Fruit fly (Drosophila melanogaster): Measurements from ENCODE around the gene CG6686.

The CG6686 gene

DNA sequence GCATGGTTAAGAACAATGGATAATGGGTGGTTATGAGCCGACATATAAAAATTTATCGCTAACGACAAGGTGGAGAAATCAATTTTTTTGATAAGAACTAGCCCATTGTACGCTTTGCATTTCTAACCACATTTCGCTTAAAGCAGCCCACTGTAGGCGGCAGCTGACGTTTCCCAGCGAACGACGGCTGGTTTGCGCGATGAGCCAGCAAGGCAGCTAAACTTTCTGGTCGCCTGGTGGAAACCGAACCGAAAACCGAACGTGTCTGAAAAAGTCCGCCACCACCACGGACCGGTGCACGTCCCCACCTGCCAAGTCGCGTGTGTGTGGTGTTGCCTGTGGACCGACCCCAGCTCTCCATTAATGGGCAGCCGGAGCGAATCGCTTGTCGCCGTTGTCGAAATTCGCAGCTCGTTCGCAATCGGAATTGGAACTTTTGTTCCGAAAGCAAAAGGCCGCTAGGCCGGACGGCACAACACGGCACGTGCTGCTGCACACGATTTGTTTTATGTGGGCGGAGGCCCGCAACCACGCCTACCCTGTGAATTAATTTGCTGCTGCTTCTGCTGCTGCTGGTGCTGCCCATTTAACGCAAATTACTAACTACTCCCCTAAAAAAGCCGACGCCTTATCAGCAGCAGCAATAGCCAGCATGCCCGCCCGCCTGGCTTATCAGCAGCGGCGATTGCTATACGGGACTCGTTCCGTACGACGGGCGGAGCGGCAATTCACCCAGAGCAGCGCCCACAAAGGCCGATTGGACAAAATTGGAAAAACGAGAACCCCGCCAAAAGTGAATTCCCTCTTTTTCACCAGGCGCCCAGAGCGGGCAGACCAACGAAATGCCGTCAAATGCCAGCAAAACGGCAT lies 15.3 kb upstream of the CG6686 start (continued):
- TF ChIP-seq B-H1 (GFP tag; IDR thresholded peaks at IDR 0.05) (no peak), Awh (GFP tag; IDR thresholded peaks at IDR 0.05) (no peak), Ets65A (GFP tag) (peak; percentile 4), scrt (GFP tag; optimal IDR thresholded peaks at IDR 0.05) (no peak), Dref (GFP tag; IDR thresholded peaks at IDR 0.05) (no peak), Chrac-16 (GFP tag; optimal IDR thresholded peaks at IDR 0.05) (peak; percentile 16), CG43689 (GFP tag; IDR thresholded peaks at IDR 0.05) (no peak), shn (GFP tag; optimal IDR thresholded peaks at IDR 0.05) (no peak), CG14014 (GFP tag; IDR thresholded peaks at IDR 0.05) (no peak), zen (tag; optimal IDR thresholded peaks at IDR 0.05) (no peak), ssp (GFP tag; IDR thresholded peaks at IDR 0.05) (no peak), run (tag; optimal IDR thresholded peaks at IDR 0.05) (peak; percentile 28), zfh2 (GFP tag; optimal IDR thresholded peaks at IDR 0.05) (no peak), br (optimal IDR thresholded peaks at IDR 0.05) (no peak), chm (GFP tag; IDR thresholded peaks at IDR 0.05) (no peak), CG12236 (GFP tag; optimal IDR thresholded peaks at IDR 0.05) (no peak), CG2678 (tag; optimal IDR thresholded peaks at IDR 0.05) (peak; percentile 49), MESR4 (GFP tag; optimal IDR thresholded peaks at IDR 0.05) (no peak), Oaz (GFP tag; IDR thresholded peaks at IDR 0.05) (no peak), Taf1 (GFP tag; IDR thresholded peaks at IDR 0.05) (no peak), NC2α (GFP tag; optimal IDR thresholded peaks at IDR 0.05) (no peak), Doc2 (GFP tag; IDR thresholded peaks at IDR 0.05) (no peak), CG2129 (GFP tag; IDR thresholded peaks at IDR 0.05; ENCODE audit: partially characterized antibody) (no peak), salm (tag; optimal IDR thresholded peaks at IDR 0.05) (no peak), CG6813 (GFP tag; optimal IDR thresholded peaks at IDR 0.05) (no peak), Dbx (GFP tag; IDR thresholded peaks at IDR 0.05) (no peak), row (GFP tag; IDR thresholded peaks at IDR 0.05) (no peak), CG15696 (tag; optimal IDR thresholded peaks at IDR 0.05) (peak; percentile 30), slbo (GFP tag; IDR thresholded peaks at IDR 0.05) (no peak), sima (GFP tag; optimal IDR thresholded peaks at IDR 0.05) (no peak), CG1529 (GFP tag; optimal IDR thresholded peaks at IDR 0.05) (no peak), Jarid2 (GFP tag; optimal IDR thresholded peaks at IDR 0.05) (no peak), hbn (GFP tag; IDR thresholded peaks at IDR 0.05; ENCODE audit: partially characterized antibody) (no peak), CG5180 (GFP tag; optimal IDR thresholded peaks at IDR 0.05) (peak; percentile 91), CG15073 (GFP tag; optimal IDR thresholded peaks at IDR 0.05) (no peak), grau (tag; optimal IDR thresholded peaks at IDR 0.05) (peak; percentile 47), HmgZ (tag; optimal IDR thresholded peaks at IDR 0.05) (no peak), pnt (GFP tag; optimal IDR thresholded peaks at IDR 0.05) (no peak), CG1832 (GFP tag; optimal IDR thresholded peaks at IDR 0.05) (no peak), ase (GFP tag; IDR thresholded peaks at IDR 0.05) (no peak), CG1647 (GFP tag; optimal IDR thresholded peaks at IDR 0.05) (peak; percentile 21), CG7357 (GFP tag; IDR thresholded peaks at IDR 0.05) (no peak), Sox102F (GFP tag; optimal IDR thresholded peaks at IDR 0.05) (peak; percentile 14), exex (tag; optimal IDR thresholded peaks at IDR 0.05) (peak; percentile 93), emc (GFP tag; optimal IDR thresholded peaks at IDR 0.05) (no peak), CG6683 (GFP tag; optimal IDR thresholded peaks at IDR 0.05) (no peak), CG42726 (GFP tag; IDR thresholded peaks at IDR 0.05; ENCODE audit: partially characterized antibody) (no peak), TFAM (GFP tag; optimal IDR thresholded peaks at IDR 0.05) (no peak), CG6254 (GFP tag; optimal IDR thresholded peaks at IDR 0.05) (peak; percentile 30), CG6765 (GFP tag; optimal IDR thresholded peaks at IDR 0.05) (peak; percentile 15)

All from whole organism, embryonic.